Worm (Caenorhabditis elegans): ENCODE measurements around the gene tbc-19.

Gene tbc-19

ce11 chrX:13968292-13968691, 44.0 kb downstream of the tbc-19 start, which contains the start of gene pqn-39:
Gene pqn-39, minus strand, starts transcription at chrX:13968676.
- no peak for TF ChIP-seq unc-39 (tag; optimal IDR thresholded peaks at IDR 0.05)
- TF ChIP-seq elt-1 (tag; optimal IDR thresholded peaks at IDR 0.05), result no peak
- no peak for TF ChIP-seq nhr-43 (tag; optimal IDR thresholded peaks at IDR 0.05; ENCODE audit: poor library complexity, severe bottlenecking)
- no peak for TF ChIP-seq skn-1 (tag; optimal IDR thresholded peaks at IDR 0.05)
- TF ChIP-seq nhr-23 (tag; optimal IDR thresholded peaks at IDR 0.05), result no peak
- TF ChIP-seq unc-62 (GFP tag; optimal IDR thresholded peaks at IDR 0.05), result no peak
- no peak for TF ChIP-seq nhr-76 (tag; optimal IDR thresholded peaks at IDR 0.05)
- TF ChIP-seq tbx-2 (tag; optimal IDR thresholded peaks at IDR 0.05), result no peak
- TF ChIP-seq ZK546.5 (tag; optimal IDR thresholded peaks at IDR 0.05), result no peak
- TF ChIP-seq egl-27 (tag; optimal IDR thresholded peaks at IDR 0.05), result no peak
- no peak for TF ChIP-seq mdl-1 (tag; optimal IDR thresholded peaks at IDR 0.05)
- no peak for TF ChIP-seq hmg-11 (tag; optimal IDR thresholded peaks at IDR 0.05)
- no peak for TF ChIP-seq lsy-12 (tag; optimal IDR thresholded peaks at IDR 0.05)

- no peak for TF ChIP-seq nhr-237 (tag; optimal IDR thresholded peaks at IDR 0.05)
- no peak for TF ChIP-seq daf-12 (tag; optimal IDR thresholded peaks at IDR 0.05)
- TF ChIP-seq mml-1 (tag; optimal IDR thresholded peaks at IDR 0.05), result no peak
- TF ChIP-seq zag-1 (tag; optimal IDR thresholded peaks at IDR 0.05), result no peak
- no peak for TF ChIP-seq nhr-23 (tag; optimal IDR thresholded peaks at IDR 0.05)
- TF ChIP-seq elt-2 (tag; optimal IDR thresholded peaks at IDR 0.05), result no peak
- TF ChIP-seq fkh-10 (GFP tag; optimal IDR thresholded peaks at IDR 0.05), result no peak
- TF ChIP-seq ceh-82 (tag; optimal IDR thresholded peaks at IDR 0.05), result no peak
- TF ChIP-seq ztf-4 (tag; optimal IDR thresholded peaks at IDR 0.05), result no peak
- no peak for TF ChIP-seq nhr-77 (tag; optimal IDR thresholded peaks at IDR 0.05)
- no peak for TF ChIP-seq lin-39 (tag; optimal IDR thresholded peaks at IDR 0.05)
- no peak for TF ChIP-seq lin-15B (tag; optimal IDR thresholded peaks at IDR 0.05)
- TF ChIP-seq nhr-76 (tag; optimal IDR thresholded peaks at IDR 0.05), result no peak
- no peak for TF ChIP-seq tbx-2 (tag; optimal IDR thresholded peaks at IDR 0.05)
- no peak for TF ChIP-seq jun-1 (tag; optimal IDR thresholded peaks at IDR 0.05)
- TF ChIP-seq skn-1 (tag; optimal IDR thresholded peaks at IDR 0.05), result no peak
- no peak for TF ChIP-seq ceh-16 (tag; optimal IDR thresholded peaks at IDR 0.05)
- no peak for TF ChIP-seq elt-3 (tag; optimal IDR thresholded peaks at IDR 0.05)
- no peak for TF ChIP-seq nhr-67 (tag; optimal IDR thresholded peaks at IDR 0.05)
Observed at ce11 chrX:13963203-13963602, 49.1 kb downstream of the tbc-19 start, which contains the start of gene F48F7.3. Gene F48F7.3, plus strand, starts transcription at chrX:13963503.

ce11 chrX:13959849-13960248, 52.5 kb downstream of the tbc-19 start, which contains the start of gene syx-2:
Gene syx-2, plus strand, starts transcription at chrX:13960149.
- TF ChIP-seq nhr-23 (tag; optimal IDR thresholded peaks at IDR 0.05), result no peak
- peak; percentile 57 for TF ChIP-seq pha-4 (tag; optimal IDR thresholded peaks at IDR 0.05)

ce11 chrX:13959383-13959782, 52.9 kb downstream of the tbc-19 start:
- TF ChIP-seq nhr-28 (tag; optimal IDR thresholded peaks at IDR 0.05) (no peak), unc-39 (tag; optimal IDR thresholded peaks at IDR 0.05) (no peak), pqm-1 (tag; optimal IDR thresholded peaks at IDR 0.05) (peak; percentile 54), fkh-2 (tag; optimal IDR thresholded peaks at IDR 0.05) (no peak), nhr-12 (tag; optimal IDR thresholded peaks at IDR 0.05) (no peak), elt-2 (tag; optimal IDR thresholded peaks at IDR 0.05) (peak; percentile 44), R02D3.7 (tag; optimal IDR thresholded peaks at IDR 0.05) (no peak), ztf-11 (tag; optimal IDR thresholded peaks at IDR 0.05) (no peak), nhr-25 (tag; optimal IDR thresholded peaks at IDR 0.05) (no peak)

ce11 chrX:13958451-13958850, 53.9 kb downstream of the tbc-19 start:
- TF ChIP-seq ceh-16 (tag; optimal IDR thresholded peaks at IDR 0.05) (no peak), nhr-237 (tag; optimal IDR thresholded peaks at IDR 0.05) (no peak), elt-1 (tag; optimal IDR thresholded peaks at IDR 0.05) (no peak), nhr-28 (tag; optimal IDR thresholded peaks at IDR 0.05) (no peak), pha-4 (tag; optimal IDR thresholded peaks at IDR 0.05) (peak; percentile 90), ama-1 (optimal IDR thresholded peaks at IDR 0.05) (no peak), tbx-2 (tag; optimal IDR thresholded peaks at IDR 0.05) (no peak), mdl-1 (tag; optimal IDR thresholded peaks at IDR 0.05) (no peak), R02D3.7 (tag; optimal IDR thresholded peaks at IDR 0.05) (no peak)
